Worm (Caenorhabditis elegans) whole organism, young adult: ENCODE measurements around the gene emc-2.

Source experiments
- B0336.3 ChIP-seq: fragments of 200-800 bp; sonication (Bioruptor generic); IDR thresholded peaks from 2 replicates; pipeline ENCODE4 v1.3.6; 2022; ENCODE audit warnings: missing genetic modification characterization, missing compliant biosample characterization
- D2030.7 ChIP-seq: fragments of 200-800 bp; sonication (Bioruptor generic); IDR thresholded peaks from 2 replicates; pipeline ENCODE4 v1.3.6; 2022; ENCODE audit warnings: missing genetic modification reagents, missing genetic modification characterization, missing compliant biosample characterization
- F39B2.1 ChIP-seq: fragments of 200-800 bp; sonication (Bioruptor generic); IDR thresholded peaks from 2 replicates; pipeline ENCODE4 v1.3.6; 2022; ENCODE audit warnings: missing genetic modification reagents, missing genetic modification characterization, missing compliant biosample characterization
- F52B5.7 ChIP-seq: sonication (generic microtip); optimal IDR thresholded peaks from 2 replicates; lab custom pipeline; 2016; ENCODE audit warnings: mild to moderate bottlenecking, missing genetic modification characterization, missing compliant biosample characterization
- K12H6.12 ChIP-seq: fragments of 200-800 bp; sonication (Bioruptor generic); optimal IDR thresholded peaks from 2 replicates; lab custom pipeline; 2018; ENCODE audit warnings: mild to moderate bottlenecking, missing genetic modification characterization, missing compliant biosample characterization
- ZK185.1 ChIP-seq: sonication (generic microtip); optimal IDR thresholded peaks from 2 replicates; lab custom pipeline; 2016; ENCODE audit warnings: mild to moderate bottlenecking, missing genetic modification characterization, missing compliant biosample characterization; ENCODE audit not compliant: poor library complexity, severe bottlenecking
- ama-1 ChIP-seq, 3 experiments: fragments of 150-350 bp in 1 of 3; sonication (generic microtip) in 2 of 3; optimal IDR thresholded peaks; 2 replicates each; lab custom pipeline; 2014 to 2018; ENCODE audit warnings: missing biosample characterization in 2 of 3, missing genetic modification characterization in 2 of 3, missing genetic modification reagents in 2 of 3
- aptf-2 ChIP-seq: fragments of 200-800 bp; sonication (Bioruptor generic); conservative IDR thresholded peaks from 2 replicates; pipeline ENCODE4 v1.3.6; 2022; ENCODE audit warnings: missing genetic modification reagents, missing genetic modification characterization, missing compliant biosample characterization
- bed-1 ChIP-seq: fragments of 200-800 bp; sonication (Bioruptor generic); IDR thresholded peaks from 2 replicates; pipeline ENCODE4 v1.3.6; 2022; ENCODE audit warnings: missing genetic modification reagents, missing genetic modification characterization, missing compliant biosample characterization
- cebp-1 ChIP-seq, 2 experiments: fragments of 200-800 bp in 1 of 2; sonication (Bioruptor generic) in 1 of 2; sonication (generic microtip) in 1 of 2; IDR thresholded peaks in 1 of 2; optimal IDR thresholded peaks in 1 of 2; 2 replicates each; pipeline versions ENCODE4 v1.3.6 to Lab custom; 2017 to 2022; ENCODE audit warnings: missing compliant biosample characterization in 2 of 2, missing genetic modification characterization in 2 of 2, mild to moderate bottlenecking in 1 of 2, missing genetic modification reagents in 1 of 2, moderate library complexity in 1 of 2
- ceh-100 ChIP-seq: fragments of 200-800 bp; sonication (Bioruptor generic); IDR thresholded peaks from 2 replicates; pipeline ENCODE4 v1.3.6; 2022; ENCODE audit warnings: missing genetic modification reagents, missing genetic modification characterization, missing compliant biosample characterization
- ceh-27 ChIP-seq: fragments of 200-800 bp; sonication (Bioruptor generic); optimal IDR thresholded peaks from 2 replicates; lab custom pipeline; 2018; ENCODE audit warnings: mild to moderate bottlenecking, missing genetic modification characterization, moderate library complexity, missing compliant biosample characterization
- ceh-91 ChIP-seq: fragments of 200-800 bp; sonication (Bioruptor generic); IDR thresholded peaks from 2 replicates; pipeline ENCODE4 v1.3.6; 2022; ENCODE audit warnings: missing genetic modification reagents, missing genetic modification characterization, missing compliant biosample characterization
- dox-1 ChIP-seq: fragments of 200-800 bp; sonication (Bioruptor generic); IDR thresholded peaks from 2 replicates; pipeline ENCODE4 v1.3.6; 2022; ENCODE audit warnings: missing genetic modification reagents, missing genetic modification characterization, missing compliant biosample characterization
- efl-1 ChIP-seq: fragments of 150-350 bp; optimal IDR thresholded peaks from 2 replicates; lab custom pipeline; 2014; ENCODE audit warnings: missing biosample characterization, missing genetic modification reagents, missing genetic modification characterization
- egrh-3 ChIP-seq: fragments of 200-800 bp; sonication (Bioruptor generic); IDR thresholded peaks from 2 replicates; pipeline ENCODE4 v1.3.6; 2022; ENCODE audit warnings: missing genetic modification reagents, missing genetic modification characterization, missing compliant biosample characterization
- ekl-4 ChIP-seq: fragments of 200-800 bp; sonication (Bioruptor generic); IDR thresholded peaks from 2 replicates; pipeline ENCODE4 v1.3.6; 2022; ENCODE audit warnings: missing genetic modification reagents, missing genetic modification characterization, missing compliant biosample characterization
- hmg-1.2 ChIP-seq: fragments of 200-800 bp; sonication (Bioruptor generic); IDR thresholded peaks from 2 replicates; pipeline ENCODE4 v1.3.6; 2022; ENCODE audit warnings: missing genetic modification reagents, missing genetic modification characterization, missing compliant biosample characterization
- let-607 ChIP-seq, 2 experiments: fragments of 200-800 bp in 1 of 2; sonication (Bioruptor generic) in 1 of 2; sonication (generic microtip) in 1 of 2; optimal IDR thresholded peaks; 2 replicates each; lab custom pipeline; 2016 to 2018; ENCODE audit warnings: mild to moderate bottlenecking in 2 of 2, missing compliant biosample characterization in 2 of 2, missing genetic modification characterization in 2 of 2, moderate library complexity in 2 of 2, missing genotype in 1 of 2
- lin-35 ChIP-seq, 3 experiments: fragments of 150-350 bp in 2 of 3; sonication (generic microtip) in 1 of 3; optimal IDR thresholded peaks; 2 replicates each; lab custom pipeline; 2014 to 2018; ENCODE audit warnings: missing biosample characterization in 3 of 3, missing genetic modification characterization in 3 of 3, missing genetic modification reagents in 3 of 3
- lin-54 ChIP-seq: fragments of 200-800 bp; sonication (Bioruptor generic); optimal IDR thresholded peaks from 2 replicates; lab custom pipeline; 2018; ENCODE audit warnings: mild to moderate bottlenecking, missing genetic modification characterization, missing compliant biosample characterization
- lir-1 ChIP-seq: fragments of 200-800 bp; sonication (Bioruptor generic); conservative IDR thresholded peaks from 2 replicates; pipeline ENCODE4 v1.3.6; 2022; ENCODE audit warnings: missing genetic modification reagents, missing genetic modification characterization, missing compliant biosample characterization
- lsy-27 ChIP-seq: sonication (generic microtip); optimal IDR thresholded peaks from 2 replicates; lab custom pipeline; 2017; ENCODE audit warnings: missing genetic modification characterization, mild to moderate bottlenecking, missing compliant biosample characterization, antibody characterized with exemption, missing genotype, borderline replicate concordance; ENCODE audit not compliant: insufficient read depth
- madf-10 ChIP-seq: sonication (generic microtip); optimal IDR thresholded peaks from 2 replicates; lab custom pipeline; 2016; ENCODE audit warnings: mild to moderate bottlenecking, missing genetic modification characterization, missing compliant biosample characterization
- madf-3 ChIP-seq: fragments of 200-800 bp; sonication (Bioruptor generic); IDR thresholded peaks from 2 replicates; pipeline ENCODE4 v1.3.6; 2022; ENCODE audit warnings: missing genetic modification reagents, missing genetic modification characterization, missing compliant biosample characterization
- mcd-1 ChIP-seq: fragments of 200-800 bp; sonication (Bioruptor generic); IDR thresholded peaks from 2 replicates; pipeline ENCODE4 v1.3.6; 2022; ENCODE audit warnings: missing genetic modification reagents, missing genetic modification characterization, missing compliant biosample characterization
- mel-28 ChIP-seq: sonication (generic microtip); optimal IDR thresholded peaks from 2 replicates; lab custom pipeline; 2016; ENCODE audit warnings: borderline replicate concordance, mild to moderate bottlenecking, missing genetic modification characterization, missing compliant biosample characterization
- mes-4 ChIP-seq: sonication (generic microtip); optimal IDR thresholded peaks from 2 replicates; lab custom pipeline; 2016; ENCODE audit warnings: missing genotype, missing genetic modification characterization, missing compliant biosample characterization
- nfya-1 ChIP-seq: sonication (generic microtip); optimal IDR thresholded peaks from 2 replicates; lab custom pipeline; 2017; ENCODE audit warnings: antibody characterized with exemption, missing compliant biosample characterization, missing genetic modification characterization, borderline replicate concordance; ENCODE audit not compliant: insufficient read depth
- nhr-80 ChIP-seq: sonication (generic microtip); optimal IDR thresholded peaks from 2 replicates; lab custom pipeline; 2016; ENCODE audit warnings: missing genetic modification characterization, missing compliant biosample characterization
- nhr-90 ChIP-seq: sonication (generic microtip); optimal IDR thresholded peaks from 2 replicates; lab custom pipeline; 2016; ENCODE audit warnings: missing genotype, mild to moderate bottlenecking, missing genetic modification characterization, missing compliant biosample characterization
- rcor-1 ChIP-seq: fragments of 200-800 bp; sonication (Bioruptor generic); IDR thresholded peaks from 2 replicates; pipeline ENCODE4 v1.3.6; 2022; ENCODE audit warnings: missing genetic modification reagents, missing genetic modification characterization, missing compliant biosample characterization
- repo-1 ChIP-seq: sonication (generic microtip); optimal IDR thresholded peaks from 2 replicates; lab custom pipeline; 2017; ENCODE audit warnings: mild to moderate bottlenecking, missing genetic modification characterization, missing compliant biosample characterization
- rpc-1 ChIP-seq, 2 experiments: fragments of 150-350 bp in 1 of 2; sonication (generic microtip) in 1 of 2; optimal IDR thresholded peaks; 2 replicates each; lab custom pipeline; 2014 to 2018; ENCODE audit warnings: missing biosample characterization in 1 of 2, missing genetic modification characterization in 1 of 2, missing genetic modification reagents in 1 of 2, missing genotype in 1 of 2
- sea-2 ChIP-seq: fragments of 200-800 bp; sonication (Bioruptor generic); IDR thresholded peaks from 2 replicates; pipeline ENCODE4 v1.3.6; 2022; ENCODE audit warnings: missing genetic modification characterization, missing compliant biosample characterization
- snpc-3.4 ChIP-seq: sonication (generic microtip); optimal IDR thresholded peaks from 2 replicates; lab custom pipeline; 2017; ENCODE audit warnings: missing genetic modification characterization, mild to moderate bottlenecking, missing compliant biosample characterization, antibody characterized with exemption, moderate library complexity, missing genotype, missing genetic modification reagents
- snpc-4 ChIP-seq, 5 experiments: fragments of 150-350 bp in 1 of 5; sonication (generic microtip) in 4 of 5; optimal IDR thresholded peaks; 2 replicates each; lab custom pipeline; 2014 to 2018; ENCODE audit warnings: missing genetic modification characterization in 5 of 5, missing biosample characterization in 3 of 5, antibody characterized with exemption in 2 of 5, mild to moderate bottlenecking in 2 of 5, missing compliant biosample characterization in 2 of 5, missing genotype in 2 of 5, moderate library complexity in 2 of 5, missing genetic modification reagents in 1 of 5
- somi-1 ChIP-seq: fragments of 200-800 bp; sonication (Bioruptor generic); optimal IDR thresholded peaks from 2 replicates; lab custom pipeline; 2018; ENCODE audit warnings: mild to moderate bottlenecking, missing genetic modification characterization, missing compliant biosample characterization
- sptf-2 ChIP-seq: fragments of 200-800 bp; sonication (Bioruptor generic); optimal IDR thresholded peaks from 2 replicates; lab custom pipeline; 2018; ENCODE audit warnings: mild to moderate bottlenecking, missing genetic modification characterization, missing compliant biosample characterization
- tlf-1 ChIP-seq: fragments of 200-800 bp; sonication (Bioruptor generic); optimal IDR thresholded peaks from 2 replicates; lab custom pipeline; 2018; ENCODE audit warnings: mild to moderate bottlenecking, missing genetic modification characterization, missing compliant biosample characterization
- unc-130 ChIP-seq: sonication (generic microtip); optimal IDR thresholded peaks from 2 replicates; lab custom pipeline; 2016; ENCODE audit warnings: missing genetic modification reagents, missing genetic modification characterization, missing compliant biosample characterization
- unc-62 ChIP-seq: fragments of 150-350 bp; optimal IDR thresholded peaks from 2 replicates; lab custom pipeline; 2014; ENCODE audit warnings: missing biosample characterization, missing genetic modification reagents, missing genetic modification characterization
- xnd-1 ChIP-seq: sonication (generic microtip); optimal IDR thresholded peaks from 2 replicates; lab custom pipeline; 2016; ENCODE audit warnings: missing genotype, missing genetic modification reagents, missing genetic modification characterization, missing compliant biosample characterization
- ztf-28 ChIP-seq: fragments of 200-800 bp; sonication (Bioruptor generic); IDR thresholded peaks from 2 replicates; pipeline ENCODE4 v1.3.6; 2022; ENCODE audit warnings: missing genetic modification reagents, missing genetic modification characterization, missing compliant biosample characterization
- ztf-6 ChIP-seq: fragments of 200-800 bp; sonication (Bioruptor generic); IDR thresholded peaks from 2 replicates; pipeline ENCODE4 v1.3.6; 2022; ENCODE audit warnings: missing genetic modification reagents, missing genetic modification characterization, missing compliant biosample characterization

The emc-2 gene

DNA sequence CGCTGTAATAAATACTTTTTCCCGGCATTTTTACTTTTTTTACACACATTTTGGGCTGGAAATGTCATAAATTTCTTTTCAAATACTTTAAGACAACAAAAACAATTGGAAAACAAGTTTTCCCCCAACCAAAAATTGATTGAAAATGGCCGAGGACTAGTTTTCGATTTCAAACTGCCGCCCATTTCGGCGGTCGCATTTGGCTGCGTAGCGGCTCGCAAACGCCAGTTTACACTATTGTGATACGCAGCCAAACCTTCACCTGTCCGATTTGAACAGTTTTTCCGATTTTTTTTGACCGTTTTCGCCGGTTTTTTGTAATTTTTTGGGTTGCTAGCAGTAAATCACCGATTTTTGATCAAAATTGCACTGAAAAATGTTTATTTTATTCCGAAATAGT lies 14.5 kb upstream of the emc-2 start (continued):
- peak; percentile 73 for TF ChIP-seq egrh-3 (GFP tag; lab: Robert Waterston, UW)
- TF ChIP-seq ztf-6 (GFP tag; lab: Robert Waterston, UW): peak; percentile 85
- TF ChIP-seq F52B5.7 (tag; lab: Kevin White, UChicago): peak; percentile 80
- peak; percentile 96 for TF ChIP-seq madf-3
- peak; percentile 36 for TF ChIP-seq snpc-4 (GFP tag; optimal IDR thresholded peaks at IDR 0.05; lab: Kevin White, UChicago)
- peak; percentile 71 to 85 (median 77) for TF ChIP-seq snpc-4 (tag; optimal IDR thresholded peaks at IDR 0.05; lab: Kevin White, UChicago)
- peak; percentile 69 to 98 (median 90) for TF ChIP-seq lin-35 (GFP tag; optimal IDR thresholded peaks at IDR 0.05; lab: Kevin White, UChicago)
- peak; percentile 85 for TF ChIP-seq ceh-100 (GFP tag; lab: Robert Waterston, UW)
- peak; percentile 71 for TF ChIP-seq xnd-1
- peak; percentile 96 for TF ChIP-seq K12H6.12
- peak; percentile 96 for TF ChIP-seq hmg-1.2
- peak; percentile 20 for TF ChIP-seq mel-28 (tag; lab: Kevin White, UChicago)
- peak; percentile 93 for TF ChIP-seq repo-1
- peak; percentile 97 for TF ChIP-seq tlf-1 (GFP tag; lab: Kevin White, UChicago)
- peak; percentile 81 to 89 for TF ChIP-seq let-607 (tag; optimal IDR thresholded peaks at IDR 0.05; lab: Kevin White, UChicago)
- TF ChIP-seq dox-1 (GFP tag; lab: Robert Waterston, UW): peak; percentile 98
- TF ChIP-seq F39B2.1: 0 out of 2 replicates have a peak, but pooled peaks have one; percentile 43
- peak; percentile 95 for TF ChIP-seq mcd-1 (GFP tag; lab: Robert Waterston, UW)
- TF ChIP-seq lsy-27 (tag; lab: Kevin White, UChicago): peak; percentile 10
- TF ChIP-seq somi-1 (GFP tag; lab: Kevin White, UChicago): peak; percentile 88
- peak; percentile 30 for TF ChIP-seq sptf-2 (GFP tag; lab: Kevin White, UChicago)
- TF ChIP-seq ama-1 (optimal IDR thresholded peaks at IDR 0.05; lab: Kevin White, UChicago): peak; percentile 8
- peak in 1 of 2 experiments; percentile 52 for TF ChIP-seq ama-1 (GFP tag; optimal IDR thresholded peaks at IDR 0.05; lab: Kevin White, UChicago)
- TF ChIP-seq ceh-91 (GFP tag; lab: Robert Waterston, UW): peak; percentile 90
- TF ChIP-seq lin-54: peak; percentile 100
- TF ChIP-seq nhr-90: peak; percentile 72
- TF ChIP-seq ztf-28 (GFP tag; lab: Robert Waterston, UW): peak; percentile 94
- peak; percentile 80 for TF ChIP-seq cebp-1 (GFP tag; IDR thresholded peaks at IDR 0.05; lab: Robert Waterston, UW)
- peak; percentile 91 for TF ChIP-seq cebp-1 (tag; optimal IDR thresholded peaks at IDR 0.05; lab: Kevin White, UChicago)
- peak; percentile 66 for TF ChIP-seq unc-62 (GFP tag; lab: Kevin White, UChicago)
- TF ChIP-seq rcor-1 (GFP tag; lab: Robert Waterston, UW): peak; percentile 96
- peak; percentile 97 for TF ChIP-seq D2030.7 (GFP tag; lab: Robert Waterston, UW)
- no peak for TF ChIP-seq rpc-1 (optimal IDR thresholded peaks at IDR 0.05; lab: Kevin White, UChicago)
- no peak for TF ChIP-seq rpc-1 (tag; optimal IDR thresholded peaks at IDR 0.05; lab: Kevin White, UChicago)
- no peak for TF ChIP-seq mes-4 (tag; lab: Kevin White, UChicago)
- peak; percentile 89 for TF ChIP-seq aptf-2
- peak; percentile 75 for TF ChIP-seq nhr-80 (tag; lab: Kevin White, UChicago)
- peak; percentile 88 for TF ChIP-seq ZK185.1 (tag; lab: Kevin White, UChicago)
- TF ChIP-seq ekl-4 (GFP tag; lab: Robert Waterston, UW): peak; percentile 97
- no peak for TF ChIP-seq bed-1 (GFP tag; lab: Robert Waterston, UW)
- peak; percentile 88 for TF ChIP-seq unc-130 (GFP tag; lab: Kevin White, UChicago)
- no peak for TF ChIP-seq sea-2 (GFP tag; lab: Robert Waterston, UW)
- TF ChIP-seq lir-1 (GFP tag; lab: Robert Waterston, UW): peak; percentile 91
- peak; percentile 98 for TF ChIP-seq B0336.3 (GFP tag; lab: Robert Waterston, UW)
- no peak for TF ChIP-seq nfya-1 (tag; lab: Kevin White, UChicago)
- TF ChIP-seq efl-1: peak; percentile 92
- TF ChIP-seq ceh-27 (GFP tag; lab: Kevin White, UChicago): peak; percentile 98
- peak; percentile 92 for TF ChIP-seq snpc-3.4 (tag; lab: Kevin White, UChicago)
- TF ChIP-seq madf-10 (tag; lab: Kevin White, UChicago): peak; percentile 77
